Worm (Caenorhabditis elegans): Measurements from ENCODE around the gene str-63.

DNA sequence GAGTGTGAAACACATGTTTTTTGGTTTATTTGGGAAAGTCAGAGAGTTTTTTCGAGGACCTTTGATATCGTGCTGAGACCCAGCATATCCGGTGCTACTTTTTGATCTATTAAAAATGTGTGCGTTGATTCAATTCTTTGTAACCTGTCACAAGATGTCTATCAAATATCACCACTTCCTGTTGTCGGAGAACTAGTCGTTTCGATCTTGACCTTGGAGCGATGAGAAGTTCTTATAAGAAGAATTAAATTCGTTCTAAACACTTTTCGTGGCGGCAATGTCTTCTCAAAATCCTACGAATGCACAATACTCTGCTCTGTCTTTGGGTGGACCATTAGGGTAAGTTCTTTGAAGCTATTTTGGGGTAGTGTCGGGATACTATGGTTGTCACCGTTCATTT lies 35.3 kb upstream of the str-63 start, which contains the start of gene F35F10.1:
- TF ChIP-seq lin-35 (GFP tag; optimal IDR thresholded peaks at IDR 0.05) (no peak), ces-1 (GFP tag; optimal IDR thresholded peaks at IDR 0.05) (no peak), fkh-10 (GFP tag; optimal IDR thresholded peaks at IDR 0.05) (no peak), lsy-2 (tag; optimal IDR thresholded peaks at IDR 0.05) (no peak), nhr-237 (tag; optimal IDR thresholded peaks at IDR 0.05) (no peak), elt-3 (tag; optimal IDR thresholded peaks at IDR 0.05) (no peak), jun-1 (tag; optimal IDR thresholded peaks at IDR 0.05) (no peak), F16B12.6 (tag; optimal IDR thresholded peaks at IDR 0.05) (no peak), lin-15B (tag; optimal IDR thresholded peaks at IDR 0.05) (no peak), mdl-1 (tag; optimal IDR thresholded peaks at IDR 0.05) (no peak), nhr-19 (GFP tag; conservative IDR thresholded peaks at IDR 0.05) (no peak), efl-3 (GFP tag; optimal IDR thresholded peaks at IDR 0.05) (no peak)
